Fruit fly (Drosophila melanogaster): ENCODE measurements around the gene CG9919.

dm6 chrX:16373541-16373940 is 43.0 kb upstream of the CG9919 start:
- TF ChIP-seq Dll (optimal IDR thresholded peaks at IDR 0.05) (no peak), CG8478 (optimal IDR thresholded peaks at IDR 0.05) (no peak), psq (optimal IDR thresholded peaks at IDR 0.05) (no peak)

Measured in whole organism.